Worm (Caenorhabditis elegans) whole organism, L1 larva: Measurements from ENCODE around the gene pak-2.

Source experiments
- C16A3.4 ChIP-seq: fragments of 150-350 bp; optimal IDR thresholded peaks from 2 replicates; lab custom pipeline; 2014; ENCODE audit warnings: missing biosample characterization, missing genetic modification characterization
- C34B4.2 ChIP-seq: sonication (generic microtip); optimal IDR thresholded peaks from 2 replicates; lab custom pipeline; 2017; ENCODE audit warnings: mild to moderate bottlenecking, missing genetic modification characterization, missing compliant biosample characterization
- aly-2 ChIP-seq: fragments of 150-350 bp; optimal IDR thresholded peaks from 2 replicates; lab custom pipeline; 2014; ENCODE audit warnings: missing biosample characterization, missing genetic modification characterization
- blmp-1 ChIP-seq: fragments of 150-350 bp; optimal IDR thresholded peaks from 2 replicates; lab custom pipeline; 2014; ENCODE audit warnings: missing biosample characterization, missing genetic modification characterization
- ceh-63 ChIP-seq: fragments of 200-800 bp; sonication (Bioruptor generic); optimal IDR thresholded peaks from 2 replicates; lab custom pipeline; 2018; ENCODE audit warnings: mild to moderate bottlenecking, missing genetic modification characterization, missing compliant biosample characterization
- ceh-8 ChIP-seq: fragments of 200-800 bp; sonication (Bioruptor generic); optimal IDR thresholded peaks from 2 replicates; lab custom pipeline; 2018; ENCODE audit warnings: mild to moderate bottlenecking, missing genetic modification characterization, moderate library complexity, missing compliant biosample characterization
- ceh-82 ChIP-seq, 3 experiments: fragments of 150-350 bp in 1 of 3; sonication (generic microtip) in 2 of 3; optimal IDR thresholded peaks; 2 replicates each; lab custom pipeline; 2014 to 2017; ENCODE audit warnings: missing biosample characterization in 3 of 3, missing genetic modification characterization in 3 of 3
- ceh-90 ChIP-seq: sonication (generic microtip); optimal IDR thresholded peaks from 2 replicates; lab custom pipeline; 2016; ENCODE audit warnings: missing genetic modification characterization, missing compliant biosample characterization
- ces-1 ChIP-seq: fragments of 150-350 bp; optimal IDR thresholded peaks from 2 replicates; lab custom pipeline; 2014; ENCODE audit warnings: missing biosample characterization, missing genetic modification reagents, missing genetic modification characterization
- dsc-1 ChIP-seq: sonication (generic microtip); optimal IDR thresholded peaks from 2 replicates; lab custom pipeline; 2016; ENCODE audit warnings: mild to moderate bottlenecking, missing genetic modification characterization, missing compliant biosample characterization
- efl-3 ChIP-seq: fragments of 200-800 bp; sonication (Bioruptor generic); optimal IDR thresholded peaks from 2 replicates; lab custom pipeline; 2018; ENCODE audit warnings: mild to moderate bottlenecking, missing genetic modification characterization, missing compliant biosample characterization
- egl-13 ChIP-seq: sonication (generic microtip); optimal IDR thresholded peaks from 2 replicates; lab custom pipeline; 2016; ENCODE audit warnings: missing genotype, missing genetic modification reagents, missing genetic modification characterization, missing compliant biosample characterization
- elt-2 ChIP-seq: sonication (generic microtip); optimal IDR thresholded peaks from 2 replicates; lab custom pipeline; 2016; ENCODE audit warnings: missing genetic modification characterization, mild to moderate bottlenecking, inconsistent platforms, missing compliant biosample characterization, missing genetic modification reagents
- elt-3 ChIP-seq, 6 experiments: fragments of 150-350 bp in 1 of 6; sonication (generic microtip); optimal IDR thresholded peaks; 2 replicates each; lab custom pipeline; 2017 to 2018; ENCODE audit warnings: missing biosample characterization in 6 of 6, missing genetic modification characterization in 6 of 6, inconsistent platforms in 1 of 6
- ets-5 ChIP-seq: fragments of 200-800 bp; sonication (Bioruptor generic); IDR thresholded peaks from 2 replicates; pipeline ENCODE4 v1.3.6; 2022; ENCODE audit warnings: missing genetic modification characterization, missing compliant biosample characterization
- fkh-10 ChIP-seq: sonication (generic microtip); optimal IDR thresholded peaks from 2 replicates; lab custom pipeline; 2017; ENCODE audit warnings: missing biosample characterization, missing genetic modification reagents, missing genetic modification characterization
- fkh-8 ChIP-seq: sonication (generic microtip); optimal IDR thresholded peaks from 2 replicates; lab custom pipeline; 2016; ENCODE audit warnings: mild to moderate bottlenecking, missing genetic modification characterization, missing compliant biosample characterization
- fos-1 ChIP-seq: fragments of 150-350 bp; optimal IDR thresholded peaks from 2 replicates; lab custom pipeline; 2014; ENCODE audit warnings: missing biosample characterization, missing genetic modification characterization
- hlh-4 ChIP-seq: sonication (generic microtip); optimal IDR thresholded peaks from 2 replicates; lab custom pipeline; 2016; ENCODE audit warnings: mild to moderate bottlenecking, missing genetic modification characterization, missing compliant biosample characterization
- irx-1 ChIP-seq: sonication (generic microtip); optimal IDR thresholded peaks from 2 replicates; lab custom pipeline; 2016; ENCODE audit warnings: missing genetic modification characterization, missing compliant biosample characterization
- isw-1 ChIP-seq: fragments of 200-800 bp; sonication (Bioruptor generic); IDR thresholded peaks from 2 replicates; pipeline ENCODE4 v1.3.6; 2022; ENCODE audit warnings: missing genetic modification characterization, missing compliant biosample characterization
- lin-13 ChIP-seq: fragments of 150-350 bp; optimal IDR thresholded peaks from 2 replicates; lab custom pipeline; 2014; ENCODE audit warnings: missing biosample characterization, missing genetic modification reagents, missing genetic modification characterization
- lin-14 ChIP-seq: fragments of 200-800 bp; sonication (Bioruptor generic); optimal IDR thresholded peaks from 2 replicates; lab custom pipeline; 2018; ENCODE audit warnings: mild to moderate bottlenecking, missing genetic modification characterization, moderate library complexity, missing compliant biosample characterization
- lin-15B ChIP-seq: fragments of 150-350 bp; sonication (generic microtip); optimal IDR thresholded peaks from 3 replicates; lab custom pipeline; 2014; ENCODE audit warnings: missing biosample characterization, missing genetic modification characterization
- lsy-2 ChIP-seq, 2 experiments: fragments of 150-350 bp; optimal IDR thresholded peaks; 2 replicates each; lab custom pipeline; 2014; ENCODE audit warnings: missing biosample characterization in 2 of 2, missing genetic modification characterization in 2 of 2
- mab-9 ChIP-seq: fragments of 200-800 bp; sonication (Bioruptor generic); IDR thresholded peaks from 2 replicates; pipeline ENCODE4 v1.3.6; 2022; ENCODE audit warnings: missing genetic modification reagents, missing genetic modification characterization, missing compliant biosample characterization
- mef-2 ChIP-seq: fragments of 150-350 bp; optimal IDR thresholded peaks from 2 replicates; lab custom pipeline; 2014; ENCODE audit warnings: missing biosample characterization, missing genetic modification characterization
- nhr-11 ChIP-seq: fragments of 150-350 bp; optimal IDR thresholded peaks from 2 replicates; lab custom pipeline; 2014; ENCODE audit warnings: missing biosample characterization, missing genetic modification characterization
- nhr-12 ChIP-seq: sonication (generic microtip); optimal IDR thresholded peaks from 2 replicates; lab custom pipeline; 2017; ENCODE audit warnings: missing biosample characterization, missing genetic modification characterization
- nhr-28 ChIP-seq: fragments of 150-350 bp; optimal IDR thresholded peaks from 2 replicates; lab custom pipeline; 2014; ENCODE audit warnings: missing biosample characterization, missing genetic modification characterization
- nhr-47 ChIP-seq: sonication (generic microtip); optimal IDR thresholded peaks from 2 replicates; lab custom pipeline; 2016; ENCODE audit warnings: mild to moderate bottlenecking, missing genetic modification characterization, moderate library complexity, missing compliant biosample characterization
- nhr-71 ChIP-seq: sonication (generic microtip); optimal IDR thresholded peaks from 2 replicates; lab custom pipeline; 2016; ENCODE audit warnings: mild to moderate bottlenecking, missing genetic modification characterization, moderate library complexity, missing compliant biosample characterization
- nhr-77 ChIP-seq: fragments of 150-350 bp; optimal IDR thresholded peaks from 2 replicates; lab custom pipeline; 2014; ENCODE audit warnings: missing biosample characterization, missing genetic modification characterization
- nhr-84 ChIP-seq: sonication (generic microtip); optimal IDR thresholded peaks from 2 replicates; lab custom pipeline; 2017; ENCODE audit warnings: missing biosample characterization, missing genetic modification characterization
- nhr-85 ChIP-seq: sonication (generic microtip); peaks from one replicate; lab custom pipeline; 2016; ENCODE audit warnings: missing genetic modification characterization, inconsistent platforms, missing compliant biosample characterization
- nhr-90 ChIP-seq: sonication (generic microtip); optimal IDR thresholded peaks from 2 replicates; lab custom pipeline; 2016; ENCODE audit warnings: mild to moderate bottlenecking, missing genetic modification characterization, missing compliant biosample characterization; ENCODE audit not compliant: poor library complexity
- pqm-1 ChIP-seq: sonication (generic microtip); optimal IDR thresholded peaks from 3 replicates; lab custom pipeline; 2017; ENCODE audit warnings: missing biosample characterization, missing genetic modification characterization
- rnt-1 ChIP-seq: sonication (generic microtip); optimal IDR thresholded peaks from 2 replicates; lab custom pipeline; 2016; ENCODE audit warnings: mild to moderate bottlenecking, missing genetic modification characterization, moderate library complexity, missing compliant biosample characterization
- skn-1 ChIP-seq: fragments of 150-350 bp; optimal IDR thresholded peaks from 2 replicates; lab custom pipeline; 2014; ENCODE audit warnings: missing biosample characterization, missing genetic modification characterization
- sox-4 ChIP-seq: sonication (generic microtip); optimal IDR thresholded peaks from 2 replicates; lab custom pipeline; 2016; ENCODE audit warnings: missing genetic modification characterization, missing compliant biosample characterization
- sup-37 ChIP-seq: fragments of 200-800 bp; sonication (Bioruptor generic); optimal IDR thresholded peaks from 2 replicates; lab custom pipeline; 2018; ENCODE audit warnings: mild to moderate bottlenecking, missing genetic modification characterization, missing compliant biosample characterization
- tbx-2 ChIP-seq: sonication (generic microtip); optimal IDR thresholded peaks from 2 replicates; lab custom pipeline; 2016; ENCODE audit warnings: missing genetic modification characterization, missing compliant biosample characterization
- unc-130 ChIP-seq: fragments of 150-350 bp; optimal IDR thresholded peaks from 2 replicates; lab custom pipeline; 2017; ENCODE audit warnings: missing biosample characterization, missing genetic modification characterization, inconsistent platforms
- unc-30 ChIP-seq: sonication (generic microtip); optimal IDR thresholded peaks from 2 replicates; lab custom pipeline; 2017; ENCODE audit warnings: missing biosample characterization, missing genetic modification characterization
- unc-98 ChIP-seq: fragments of 200-800 bp; sonication (Bioruptor generic); IDR thresholded peaks from 2 replicates; pipeline ENCODE4 v1.3.6; 2022; ENCODE audit warnings: missing genetic modification characterization, missing compliant biosample characterization
- vab-15 ChIP-seq: sonication (generic microtip); optimal IDR thresholded peaks from 2 replicates; lab custom pipeline; 2017; ENCODE audit warnings: missing genotype, mild to moderate bottlenecking, missing genetic modification characterization, missing compliant biosample characterization
- xbp-1 ChIP-seq: sonication (generic microtip); optimal IDR thresholded peaks from 2 replicates; lab custom pipeline; 2016; ENCODE audit warnings: missing genetic modification characterization, missing compliant biosample characterization
- zip-4 ChIP-seq: fragments of 200-800 bp; sonication (Bioruptor generic); optimal IDR thresholded peaks from 2 replicates; lab custom pipeline; 2018; ENCODE audit warnings: mild to moderate bottlenecking, missing genetic modification characterization, moderate library complexity, missing compliant biosample characterization

The pak-2 gene

DNA sequence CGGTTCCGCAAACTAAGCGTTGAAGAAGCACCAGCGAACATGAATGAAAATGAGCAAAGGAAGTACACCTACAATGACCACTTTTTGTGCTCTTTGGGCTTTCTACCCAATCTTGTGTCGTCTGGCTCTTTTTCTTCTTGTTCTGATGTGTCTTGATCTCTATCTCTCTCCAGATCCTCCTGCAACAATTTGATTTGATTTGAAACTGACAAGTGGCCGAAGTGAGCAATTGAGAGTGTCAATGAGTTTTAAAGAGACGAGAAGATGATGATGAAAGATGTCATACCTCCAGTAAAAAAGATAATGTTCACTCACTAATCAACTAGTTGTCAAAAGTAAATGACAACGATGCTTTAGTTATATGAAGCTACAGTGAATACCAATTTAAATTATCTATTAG, 4.5 kb downstream of the pak-2 start, which contains the start of gene pptr-2:
Gene pptr-2 (minus strand): TSS at position 184 of the 400 bp plus-strand sequence.
- peak; percentile 64 for TF ChIP-seq nhr-71 (tag; lab: Kevin White, UChicago)
- TF ChIP-seq lsy-2 (tag; optimal IDR thresholded peaks at IDR 0.05; lab: Kevin White, UChicago): peak in 1 of 2 experiments; percentile 1
- no peak for TF ChIP-seq C34B4.2 (tag; lab: Kevin White, UChicago)
- no peak for TF ChIP-seq ceh-8 (GFP tag; lab: Kevin White, UChicago)
- TF ChIP-seq lin-14: peak; percentile 70
- TF ChIP-seq ceh-90 (tag; lab: Kevin White, UChicago): no peak
- TF ChIP-seq nhr-12 (tag; lab: Kevin White, UChicago): no peak
- TF ChIP-seq nhr-47 (tag; lab: Kevin White, UChicago): no peak
- peak; percentile 60 for TF ChIP-seq rnt-1 (tag; lab: Kevin White, UChicago)
- no peak for TF ChIP-seq dsc-1
- no peak for TF ChIP-seq sup-37 (GFP tag; lab: Kevin White, UChicago)

DNA sequence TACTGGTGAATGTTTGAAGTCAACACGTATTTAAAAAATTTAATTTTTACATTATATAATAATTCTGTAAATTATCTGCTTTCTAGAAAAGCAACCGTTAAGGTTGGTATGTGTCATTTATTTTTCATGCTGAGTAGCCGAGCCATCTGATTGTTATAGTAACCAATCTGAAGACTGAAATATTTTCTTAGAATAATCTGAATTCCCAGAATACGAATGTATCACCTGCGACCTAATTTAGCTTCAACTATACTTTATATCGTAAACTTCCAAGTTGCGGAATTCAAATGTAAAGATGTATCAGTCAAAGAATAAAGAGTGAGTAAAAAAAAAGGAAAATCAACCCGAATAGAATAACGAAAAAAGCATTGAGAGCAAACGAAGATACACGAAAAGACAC, 6.0 kb downstream of the pak-2 start:
- peak; percentile 34 for TF ChIP-seq nhr-47 (tag; lab: Kevin White, UChicago)
- peak; percentile 47 for TF ChIP-seq fkh-8 (tag; lab: Kevin White, UChicago)
- TF ChIP-seq ceh-63 (GFP tag; lab: Kevin White, UChicago): no peak
- peak; percentile 42 for TF ChIP-seq nhr-71 (tag; lab: Kevin White, UChicago)
- TF ChIP-seq pqm-1: no peak
- peak; percentile 2 for TF ChIP-seq fkh-10 (GFP tag; lab: Kevin White, UChicago)
- peak; percentile 94 for TF ChIP-seq hlh-4 (tag; lab: Kevin White, UChicago)
- no peak for TF ChIP-seq nhr-84
- TF ChIP-seq lin-15B (tag; lab: Kevin White, UChicago): no peak
- TF ChIP-seq unc-98 (GFP tag; lab: Robert Waterston, UW): no peak
- TF ChIP-seq egl-13 (tag; lab: Kevin White, UChicago): no peak
- no peak for TF ChIP-seq nhr-28 (tag; lab: Kevin White, UChicago)
- TF ChIP-seq isw-1 (GFP tag; lab: Robert Waterston, UW): no peak

DNA sequence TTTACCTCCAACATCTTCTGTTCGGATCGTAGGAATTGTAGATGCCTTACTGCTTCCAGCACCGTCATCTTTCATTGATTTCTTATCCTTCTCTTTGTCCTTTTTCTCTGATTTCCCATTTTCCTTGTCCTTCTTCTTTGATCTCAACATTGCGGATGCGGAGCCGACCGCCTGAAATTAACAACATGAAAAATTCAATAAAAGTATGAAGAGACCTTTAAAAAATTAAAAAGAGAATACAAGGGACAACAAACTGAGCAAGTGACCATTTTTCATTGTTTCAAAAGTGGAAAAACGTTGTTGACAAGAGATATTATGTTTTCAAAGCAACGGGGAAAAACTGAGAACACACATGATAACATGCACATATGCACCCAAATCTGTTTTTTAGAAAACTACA, 8.6 kb downstream of the pak-2 start:
- no peak for TF ChIP-seq fos-1 (tag; lab: Kevin White, UChicago)
- no peak for TF ChIP-seq zip-4 (GFP tag; lab: Kevin White, UChicago)
- TF ChIP-seq vab-15: no peak
- no peak for TF ChIP-seq C16A3.4 (tag; lab: Kevin White, UChicago)
- no peak for TF ChIP-seq blmp-1 (tag; lab: Kevin White, UChicago)
- TF ChIP-seq unc-30 (tag; lab: Kevin White, UChicago): no peak
- no peak for TF ChIP-seq nhr-85
- TF ChIP-seq ets-5 (GFP tag; lab: Robert Waterston, UW): no peak
- TF ChIP-seq egl-13 (tag; lab: Kevin White, UChicago): no peak
- TF ChIP-seq ceh-63 (GFP tag; lab: Kevin White, UChicago): no peak
- TF ChIP-seq xbp-1 (tag; lab: Kevin White, UChicago): no peak
- TF ChIP-seq nhr-47 (tag; lab: Kevin White, UChicago): no peak
- no peak for TF ChIP-seq aly-2 (tag; lab: Kevin White, UChicago)
- no peak for TF ChIP-seq elt-3 (tag; optimal IDR thresholded peaks at IDR 0.05; lab: Kevin White, UChicago)
- no peak for TF ChIP-seq isw-1 (GFP tag; lab: Robert Waterston, UW)
- no peak for TF ChIP-seq nhr-11 (tag; lab: Kevin White, UChicago)
- no peak for TF ChIP-seq mef-2
- no peak for TF ChIP-seq hlh-4 (tag; lab: Kevin White, UChicago)

DNA sequence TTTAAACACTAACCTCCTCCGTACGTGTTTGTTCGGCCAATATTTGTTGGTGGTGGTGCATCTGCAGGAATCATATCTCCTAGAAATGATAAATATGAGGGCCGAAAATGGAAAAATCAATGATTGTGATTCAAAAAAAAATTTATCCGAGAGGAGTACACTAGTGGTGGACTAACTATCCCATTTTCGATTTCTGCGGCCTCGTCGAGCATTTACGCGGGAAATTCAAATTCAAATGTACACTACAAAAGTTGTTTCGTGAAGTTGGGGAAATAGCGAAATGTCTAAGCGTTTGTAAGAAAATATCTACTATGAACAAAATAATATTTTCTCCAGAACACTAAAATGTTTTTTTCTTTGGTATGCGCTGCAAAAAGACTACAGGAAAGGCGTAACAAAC, 9.9 kb downstream of the pak-2 start:
- peak; percentile 46; the same call in 1 of the 2 replicates for TF ChIP-seq unc-98 (GFP tag; lab: Robert Waterston, UW)
- TF ChIP-seq lin-13 (GFP tag; lab: Kevin White, UChicago): peak; percentile 56
- peak; percentile 86 for TF ChIP-seq irx-1 (tag; lab: Kevin White, UChicago)
- peak; percentile 30 for TF ChIP-seq unc-130 (tag; lab: Kevin White, UChicago)
- no peak for TF ChIP-seq efl-3
- TF ChIP-seq nhr-77: no peak
- peak; percentile 63 for TF ChIP-seq elt-2 (tag; lab: Kevin White, UChicago)
- TF ChIP-seq sox-4 (tag; lab: Kevin White, UChicago): peak; percentile 74
- TF ChIP-seq ces-1 (GFP tag; lab: Kevin White, UChicago): no peak
- peak; percentile 14 to 53 (median 18) for TF ChIP-seq ceh-82 (tag; optimal IDR thresholded peaks at IDR 0.05; lab: Kevin White, UChicago)
- no peak for TF ChIP-seq pqm-1
- no peak for TF ChIP-seq nhr-11 (tag; lab: Kevin White, UChicago)
- TF ChIP-seq hlh-4 (tag; lab: Kevin White, UChicago): no peak
- TF ChIP-seq tbx-2 (tag; lab: Kevin White, UChicago): peak; percentile 80
- 0 out of 2 replicates have a peak, but pooled peaks have one; percentile 48 for TF ChIP-seq mab-9 (GFP tag; lab: Robert Waterston, UW)
- TF ChIP-seq skn-1 (tag; lab: Kevin White, UChicago): peak; percentile 45
- TF ChIP-seq nhr-90: peak; percentile 88
